Worm (Caenorhabditis elegans) whole organism, L1 larva: ENCODE measurements around the gene C39B5.2.

Experiments
- blmp-1 ChIP-seq: fragments of 150-350 bp; optimal IDR thresholded peaks from 2 replicates; lab custom pipeline; 2014; ENCODE audit warnings: missing biosample characterization, missing genetic modification characterization
- ces-1 ChIP-seq: fragments of 150-350 bp; optimal IDR thresholded peaks from 2 replicates; lab custom pipeline; 2014; ENCODE audit warnings: missing biosample characterization, missing genetic modification reagents, missing genetic modification characterization
- dpl-1 ChIP-seq, 3 experiments: fragments of 150-350 bp in 2 of 3; sonication (generic microtip) in 1 of 3; optimal IDR thresholded peaks; 2 replicates each; lab custom pipeline; 2014 to 2017; ENCODE audit warnings: missing biosample characterization in 3 of 3, missing genetic modification characterization in 3 of 3, missing genetic modification reagents in 3 of 3
- elt-3 ChIP-seq, 6 experiments: fragments of 150-350 bp in 1 of 6; sonication (generic microtip); optimal IDR thresholded peaks; 2 replicates each; lab custom pipeline; 2017 to 2018; ENCODE audit warnings: missing biosample characterization in 6 of 6, missing genetic modification characterization in 6 of 6, inconsistent platforms in 1 of 6
- nhr-12 ChIP-seq: sonication (generic microtip); optimal IDR thresholded peaks from 2 replicates; lab custom pipeline; 2017; ENCODE audit warnings: missing biosample characterization, missing genetic modification characterization
- nhr-76 ChIP-seq: sonication (generic microtip); optimal IDR thresholded peaks from 2 replicates; lab custom pipeline; 2017; ENCODE audit warnings: missing biosample characterization, missing genetic modification characterization
- skn-1 ChIP-seq: fragments of 150-350 bp; optimal IDR thresholded peaks from 2 replicates; lab custom pipeline; 2014; ENCODE audit warnings: missing biosample characterization, missing genetic modification characterization
- snpc-4 ChIP-seq: fragments of 150-350 bp; optimal IDR thresholded peaks from 2 replicates; lab custom pipeline; 2014; ENCODE audit warnings: missing biosample characterization, missing genetic modification characterization
- snu-23 ChIP-seq: sonication (generic microtip); optimal IDR thresholded peaks from 2 replicates; lab custom pipeline; 2016; ENCODE audit warnings: missing genetic modification characterization, missing compliant biosample characterization
- unc-130 ChIP-seq: fragments of 150-350 bp; optimal IDR thresholded peaks from 2 replicates; lab custom pipeline; 2017; ENCODE audit warnings: missing biosample characterization, missing genetic modification characterization, inconsistent platforms
- ztf-11 ChIP-seq, 2 experiments: sonication (generic microtip); optimal IDR thresholded peaks; 2 replicates each; lab custom pipeline; 2016 to 2017; ENCODE audit warnings: missing genetic modification characterization in 2 of 2, missing biosample characterization in 1 of 2, missing compliant biosample characterization in 1 of 2

DNA sequence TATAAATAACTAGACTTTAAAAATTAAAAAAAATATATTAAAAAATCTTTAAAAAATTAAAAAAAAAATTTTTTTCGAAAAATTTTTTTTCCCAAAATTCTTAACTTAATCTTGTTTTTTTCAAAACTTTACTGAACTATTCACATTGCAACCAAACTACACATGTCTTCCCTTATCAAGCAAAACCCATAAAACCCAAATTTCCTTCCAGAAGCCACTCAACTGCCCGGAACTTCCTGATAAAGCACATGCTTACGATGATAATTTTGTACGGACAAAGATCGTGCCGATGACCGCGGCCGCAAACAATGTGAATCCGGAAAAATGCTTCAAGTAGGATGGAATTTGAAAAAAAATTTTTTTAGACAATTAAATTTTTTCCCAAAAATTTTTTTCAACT lies 22.3 kb upstream of the C39B5.2 start:
- no peak for TF ChIP-seq blmp-1 (tag; lab: Kevin White, UChicago)
- TF ChIP-seq snpc-4 (tag; lab: Kevin White, UChicago) = no peak
- no peak for TF ChIP-seq ztf-11 (tag; optimal IDR thresholded peaks at IDR 0.05; lab: Kevin White, UChicago)
- TF ChIP-seq unc-130 (tag; lab: Kevin White, UChicago) = no peak
- TF ChIP-seq nhr-76 (tag; lab: Kevin White, UChicago) = no peak
- TF ChIP-seq ces-1 (GFP tag; lab: Kevin White, UChicago) = no peak
- TF ChIP-seq skn-1 (tag; lab: Kevin White, UChicago) = no peak
- no peak for TF ChIP-seq dpl-1 (GFP tag; optimal IDR thresholded peaks at IDR 0.05; lab: Kevin White, UChicago)
- no peak for TF ChIP-seq nhr-12 (tag; lab: Kevin White, UChicago)
- TF ChIP-seq snu-23 = no peak
- no peak for TF ChIP-seq elt-3 (tag; optimal IDR thresholded peaks at IDR 0.05; lab: Kevin White, UChicago)
